Worm (Caenorhabditis elegans) whole organism, young adult: ENCODE results near the gene str-182.

Experiments used
- B0336.3 ChIP-seq: fragments of 200-800 bp; sonication (Bioruptor generic); IDR thresholded peaks from 2 replicates; pipeline ENCODE4 v1.3.6; 2022; ENCODE audit warnings: missing genetic modification characterization, missing compliant biosample characterization
- Y67H2A.10 ChIP-seq: fragments of 200-800 bp; sonication (Bioruptor generic); conservative IDR thresholded peaks from 2 replicates; pipeline ENCODE4 v1.3.6; 2022; ENCODE audit warnings: missing genetic modification reagents, missing genetic modification characterization, missing compliant biosample characterization
- aptf-3 ChIP-seq: fragments of 200-800 bp; sonication (Bioruptor generic); IDR thresholded peaks from 2 replicates; pipeline ENCODE4 v1.3.6; 2022; ENCODE audit warnings: missing genetic modification characterization, missing compliant biosample characterization
- madf-8 ChIP-seq: fragments of 200-800 bp; sonication (Bioruptor generic); conservative IDR thresholded peaks from 2 replicates; pipeline ENCODE4 v1.3.6; 2022; ENCODE audit warnings: missing genetic modification reagents, missing genetic modification characterization, missing compliant biosample characterization
- mes-4 ChIP-seq: sonication (generic microtip); optimal IDR thresholded peaks from 2 replicates; lab custom pipeline; 2016; ENCODE audit warnings: missing genotype, missing genetic modification characterization, missing compliant biosample characterization
- mxl-1 ChIP-seq: sonication (generic microtip); optimal IDR thresholded peaks from 2 replicates; lab custom pipeline; 2016; ENCODE audit warnings: missing genetic modification characterization, missing compliant biosample characterization
- snpc-1.1 ChIP-seq: sonication (generic microtip); optimal IDR thresholded peaks from 2 replicates; lab custom pipeline; 2017; ENCODE audit warnings: missing genetic modification characterization, mild to moderate bottlenecking, missing compliant biosample characterization, antibody characterized with exemption, moderate library complexity, missing genotype, missing genetic modification reagents; ENCODE audit not compliant: insufficient read depth
- snpc-1.3 ChIP-seq: sonication (generic microtip); optimal IDR thresholded peaks from 2 replicates; lab custom pipeline; 2017; ENCODE audit warnings: missing genetic modification characterization, mild to moderate bottlenecking, missing compliant biosample characterization, antibody characterized with exemption, moderate library complexity, missing genotype, missing genetic modification reagents; ENCODE audit not compliant: insufficient read depth

DNA sequence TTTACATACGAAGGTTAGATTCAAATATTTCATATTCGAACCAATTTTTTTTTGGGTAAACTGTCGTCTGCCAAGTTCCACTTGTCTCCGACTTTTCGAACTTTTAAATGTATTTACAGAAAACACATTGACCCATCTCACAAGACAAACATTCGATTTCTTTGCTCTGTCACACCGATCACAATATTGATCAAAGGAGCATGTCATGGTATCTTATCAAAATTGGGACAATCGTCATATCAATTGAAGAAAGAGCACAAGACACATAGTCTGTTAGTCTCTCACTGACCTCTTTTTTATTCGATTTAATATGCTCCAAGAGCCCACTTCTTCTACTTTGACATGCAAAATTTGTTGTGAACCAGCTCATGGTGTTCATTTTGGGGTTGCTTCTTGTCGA is 22.8 kb upstream of the str-182 start, which contains the start of gene nhr-232:
- TF ChIP-seq Y67H2A.10 (GFP tag; lab: Robert Waterston, UW) (no peak), mxl-1 (tag; lab: Kevin White, UChicago) (no peak), aptf-3 (GFP tag; lab: Robert Waterston, UW) (no peak), madf-8 (no peak), snpc-1.3 (no peak), mes-4 (tag; lab: Kevin White, UChicago) (no peak), B0336.3 (no peak), snpc-1.1 (tag; lab: Kevin White, UChicago) (no peak)
